Fruit fly (Drosophila melanogaster): ENCODE results near the gene Mulk.

Mulk gene

DNA sequence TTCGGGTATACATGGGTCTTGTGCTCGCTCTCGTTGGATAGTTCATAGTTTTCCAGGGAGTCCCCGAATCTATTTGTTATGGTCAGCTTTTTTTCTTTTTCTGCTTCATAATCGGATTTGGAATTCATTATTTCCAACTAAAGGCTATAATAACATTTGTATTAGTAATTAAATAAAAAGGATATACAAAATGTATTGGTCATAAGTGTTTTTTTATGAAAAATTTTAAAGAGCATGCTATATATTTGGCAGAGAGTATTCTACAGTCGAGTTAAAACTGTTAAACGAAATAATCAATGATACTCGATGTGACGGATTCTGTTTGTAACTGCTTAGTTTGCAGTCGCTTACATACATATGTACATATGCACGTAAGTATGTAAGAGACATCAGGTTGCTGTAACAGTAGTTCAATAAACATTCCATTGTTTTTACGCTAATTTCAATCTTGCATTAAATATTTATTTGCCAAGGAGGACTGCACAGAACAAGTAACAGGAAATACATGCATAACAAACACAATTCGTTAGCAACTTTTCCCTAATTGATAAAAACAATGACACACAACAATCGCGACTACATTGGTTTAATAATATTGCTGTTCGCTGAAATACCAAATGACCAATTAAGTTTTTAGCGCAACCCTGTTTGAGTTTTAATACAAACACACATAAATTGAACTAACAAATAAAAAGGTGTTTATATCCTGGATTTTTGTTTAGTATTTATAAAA is 29.4 kb downstream of the Mulk start (continued):
- TF ChIP-seq MESR4 (GFP tag; optimal IDR thresholded peaks at IDR 0.05): peak; percentile 70
- TF ChIP-seq CG43689 (GFP tag; IDR thresholded peaks at IDR 0.05): no peak
- TF ChIP-seq CG2120 (GFP tag; optimal IDR thresholded peaks at IDR 0.05): peak; percentile 0
- TF ChIP-seq ssp (GFP tag; IDR thresholded peaks at IDR 0.05): no peak
- TF ChIP-seq croc (GFP tag; conservative IDR thresholded peaks at IDR 0.05): no peak
- TF ChIP-seq CG3995 (GFP tag; optimal IDR thresholded peaks at IDR 0.05): no peak
- TF ChIP-seq CG17829 (tag; optimal IDR thresholded peaks at IDR 0.05): no peak
- TF ChIP-seq CG2712 (tag; optimal IDR thresholded peaks at IDR 0.05): peak; percentile 28
- TF ChIP-seq CG6175 (GFP tag; IDR thresholded peaks at IDR 0.05): no peak
- TF ChIP-seq CG16779 (GFP tag; IDR thresholded peaks at IDR 0.05): no peak
- no peak for TF ChIP-seq Sox100B (GFP tag; optimal IDR thresholded peaks at IDR 0.05)
- no peak for TF ChIP-seq NK7.1 (GFP tag; optimal IDR thresholded peaks at IDR 0.05)
- TF ChIP-seq sens-2 (GFP tag; IDR thresholded peaks at IDR 0.05): no peak
- TF ChIP-seq CG4360 (GFP tag; IDR thresholded peaks at IDR 0.05): no peak
- no peak for TF ChIP-seq lmd (GFP tag; IDR thresholded peaks at IDR 0.05)
- no peak for TF ChIP-seq CG10321 (GFP tag; IDR thresholded peaks at IDR 0.05)
- no peak for TF ChIP-seq gcm (GFP tag; optimal IDR thresholded peaks at IDR 0.05)
- TF ChIP-seq CG8478 (optimal IDR thresholded peaks at IDR 0.05): no peak
- no peak for TF ChIP-seq CG8924 (tag; optimal IDR thresholded peaks at IDR 0.05)
- peak; percentile 36 for TF ChIP-seq grau (tag; optimal IDR thresholded peaks at IDR 0.05)
- TF ChIP-seq sima (GFP tag; optimal IDR thresholded peaks at IDR 0.05): no peak
- TF ChIP-seq disco-r (GFP tag; optimal IDR thresholded peaks at IDR 0.05): no peak
- no peak for TF ChIP-seq Dad (GFP tag; optimal IDR thresholded peaks at IDR 0.05)
- no peak for TF ChIP-seq CG16863 (GFP tag; optimal IDR thresholded peaks at IDR 0.05)
- peak; percentile 40; the same call in 1 of the 2 replicates for TF ChIP-seq Xrp1 (GFP tag; IDR thresholded peaks at IDR 0.05)
- no peak for TF ChIP-seq CG11085 (GFP tag; IDR thresholded peaks at IDR 0.05)
- no peak for TF ChIP-seq vnd (GFP tag; IDR thresholded peaks at IDR 0.05; ENCODE audit: partially characterized antibody)
- TF ChIP-seq Asciz (GFP tag; optimal IDR thresholded peaks at IDR 0.05): no peak
- no peak for TF ChIP-seq CG8388 (GFP tag; optimal IDR thresholded peaks at IDR 0.05)
- no peak for TF ChIP-seq CG12659 (GFP tag; optimal IDR thresholded peaks at IDR 0.05)
- TF ChIP-seq org-1 (GFP tag; optimal IDR thresholded peaks at IDR 0.05): no peak
- no peak for TF ChIP-seq CG7271 (tag; optimal IDR thresholded peaks at IDR 0.05)
- TF ChIP-seq CG10565 (GFP tag; optimal IDR thresholded peaks at IDR 0.05): no peak
- TF ChIP-seq CG34376 (GFP tag; optimal IDR thresholded peaks at IDR 0.05): no peak
- TF ChIP-seq mam (GFP tag; optimal IDR thresholded peaks at IDR 0.05): no peak
- TF ChIP-seq sqz (GFP tag; optimal IDR thresholded peaks at IDR 0.05): no peak
- TF ChIP-seq CG14667 (GFP tag; IDR thresholded peaks at IDR 0.05): no peak
- no peak for TF ChIP-seq maf-S (GFP tag; optimal IDR thresholded peaks at IDR 0.05)
- TF ChIP-seq peb (GFP tag; IDR thresholded peaks at IDR 0.05): no peak
- no peak for TF ChIP-seq prd (optimal IDR thresholded peaks at IDR 0.05)
- TF ChIP-seq prd (GFP tag; IDR thresholded peaks at IDR 0.05): no peak
- TF ChIP-seq CG6254 (GFP tag; optimal IDR thresholded peaks at IDR 0.05): no peak
- no peak for TF ChIP-seq abd-A (tag; optimal IDR thresholded peaks at IDR 0.05)
- TF ChIP-seq CG14860 (GFP tag; IDR thresholded peaks at IDR 0.05; ENCODE audit: partially characterized antibody): no peak; the same call in 2 of the 3 replicates
- TF ChIP-seq CG30020 (tag; optimal IDR thresholded peaks at IDR 0.05): no peak
- no peak for TF ChIP-seq zen (tag; optimal IDR thresholded peaks at IDR 0.05)
- TF ChIP-seq nau (GFP tag; optimal IDR thresholded peaks at IDR 0.05): no peak
- no peak for TF ChIP-seq Spps (tag; optimal IDR thresholded peaks at IDR 0.05)
- TF ChIP-seq CG18764 (GFP tag; optimal IDR thresholded peaks at IDR 0.05): no peak
- no peak for TF ChIP-seq H2.0 (GFP tag; IDR thresholded peaks at IDR 0.05)
- TF ChIP-seq HLHmδ (GFP tag; optimal IDR thresholded peaks at IDR 0.05): no peak

All from whole organism, embryonic.